Worm (Caenorhabditis elegans) whole organism, late embryonic: ENCODE results near the gene T28C6.8.

Source experiments
- F13H6.1 ChIP-seq: sonication (generic microtip); optimal IDR thresholded peaks from 2 replicates; lab custom pipeline; 2016; ENCODE audit warnings: missing genetic modification characterization, missing compliant biosample characterization
- ceh-31 ChIP-seq: sonication (generic microtip); optimal IDR thresholded peaks from 2 replicates; lab custom pipeline; 2016; ENCODE audit warnings: missing genetic modification characterization, missing compliant biosample characterization
- fax-1 ChIP-seq: sonication (generic microtip); optimal IDR thresholded peaks from 2 replicates; lab custom pipeline; 2016; ENCODE audit warnings: missing genotype, missing genetic modification characterization, missing compliant biosample characterization
- tbx-7 ChIP-seq: sonication (generic microtip); optimal IDR thresholded peaks from 2 replicates; lab custom pipeline; 2016; ENCODE audit warnings: missing genotype, missing genetic modification characterization, missing compliant biosample characterization
- unc-55 ChIP-seq: sonication (generic microtip); optimal IDR thresholded peaks from 2 replicates; lab custom pipeline; 2017; ENCODE audit warnings: missing biosample characterization, missing genetic modification reagents, missing genetic modification characterization

DNA sequence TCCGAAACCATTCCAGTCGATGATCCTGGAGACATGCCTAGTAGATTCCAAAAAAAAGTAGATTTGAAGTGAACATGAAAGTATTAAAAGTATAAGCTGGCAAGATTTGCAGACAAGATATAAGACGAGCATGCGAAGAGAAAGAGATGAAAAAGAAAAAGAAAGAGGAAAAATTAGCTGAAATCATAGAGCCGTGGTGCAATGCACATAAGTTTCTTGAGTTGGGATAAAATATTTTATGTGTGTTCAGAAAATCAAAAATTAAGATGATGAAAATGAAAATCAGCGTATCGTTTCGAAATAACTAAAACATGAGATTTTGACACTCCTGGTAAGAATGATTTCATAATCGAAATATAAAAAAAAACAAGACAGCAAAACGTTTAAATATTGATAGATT, 13.9 kb upstream of the T28C6.8 start, which contains the start of gene T11B7.2:
- TF ChIP-seq fax-1 (tag; lab: Kevin White, UChicago) = no peak
- TF ChIP-seq F13H6.1 (tag; lab: Kevin White, UChicago) = no peak
- no peak for TF ChIP-seq tbx-7 (tag; lab: Kevin White, UChicago)
- no peak for TF ChIP-seq ceh-31 (tag; lab: Kevin White, UChicago)
- no peak for TF ChIP-seq unc-55 (GFP tag; lab: Kevin White, UChicago)
